Fruit fly (Drosophila melanogaster): ENCODE measurements around the gene CG11537.

Gene CG11537

DNA sequence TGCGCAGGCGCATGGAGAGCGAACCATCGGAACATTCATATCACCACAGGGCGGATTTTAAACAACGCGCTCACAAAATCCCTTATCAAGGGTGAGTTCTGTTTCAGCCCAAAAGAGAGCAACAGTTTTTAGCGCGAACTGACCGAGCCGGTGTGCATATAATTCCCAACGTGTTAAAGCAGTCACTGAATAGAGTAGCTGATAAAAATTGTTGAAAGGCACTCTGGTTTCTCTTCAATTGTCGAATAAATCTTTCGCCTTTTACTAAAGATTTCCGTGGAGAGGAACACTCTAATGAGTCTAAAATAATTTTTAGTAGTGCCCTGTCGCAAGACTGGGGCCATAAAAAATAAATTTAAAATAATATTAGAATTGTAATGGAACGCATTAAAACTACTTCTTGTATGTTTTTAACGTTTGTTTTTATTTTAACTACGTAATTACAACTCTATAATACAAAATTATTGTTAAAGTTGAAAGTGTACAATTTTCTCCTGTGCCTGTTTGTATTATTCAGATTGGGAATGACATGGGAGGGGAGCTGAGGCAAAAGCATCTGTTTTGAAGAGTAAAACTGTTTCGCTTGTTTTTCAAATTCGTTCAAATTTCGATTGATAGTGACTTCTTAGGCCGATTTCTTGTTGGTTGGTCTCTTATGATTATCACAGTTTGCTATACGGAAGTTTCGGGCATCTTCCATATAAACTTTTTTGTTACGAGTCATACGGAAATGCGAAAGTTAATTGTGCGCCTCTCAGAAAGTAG lies 52.5 kb downstream of the CG11537 start (continued):
- TF ChIP-seq hbn (GFP tag; IDR thresholded peaks at IDR 0.05; ENCODE audit: partially characterized antibody), result no peak
- TF ChIP-seq Hr3 (GFP tag; optimal IDR thresholded peaks at IDR 0.05), result peak; percentile 8
- peak; percentile 97 for TF ChIP-seq E2f2 (GFP tag; IDR thresholded peaks at IDR 0.05)
- TF ChIP-seq CG32532 (GFP tag; IDR thresholded peaks at IDR 0.05), result peak; percentile 51; the same call in 1 of the 2 replicates
- TF ChIP-seq zfh2 (GFP tag; optimal IDR thresholded peaks at IDR 0.05), result no peak
- TF ChIP-seq CG7963 (GFP tag; IDR thresholded peaks at IDR 0.05; ENCODE audit: partially characterized antibody), result no peak
- peak; percentile 54 for TF ChIP-seq CG2712 (tag; optimal IDR thresholded peaks at IDR 0.05)
- no peak for TF ChIP-seq org-1 (GFP tag; optimal IDR thresholded peaks at IDR 0.05)
- no peak for TF ChIP-seq CG9437 (GFP tag; optimal IDR thresholded peaks at IDR 0.05)
- TF ChIP-seq CG31224 (GFP tag; IDR thresholded peaks at IDR 0.05), result no peak
- TF ChIP-seq CG12391 (tag; optimal IDR thresholded peaks at IDR 0.05), result peak; percentile 38
- TF ChIP-seq NFAT (GFP tag; IDR thresholded peaks at IDR 0.05), result peak; percentile 52; the same call in 1 of the 2 replicates
- peak; percentile 49 for TF ChIP-seq H2.0 (GFP tag; IDR thresholded peaks at IDR 0.05)
- no peak for TF ChIP-seq sd (tag; optimal IDR thresholded peaks at IDR 0.05)
- peak; percentile 40 for TF ChIP-seq Asciz (GFP tag; optimal IDR thresholded peaks at IDR 0.05)
- peak; percentile 71 for TF ChIP-seq kni (GFP tag; optimal IDR thresholded peaks at IDR 0.05)
- peak; percentile 10 for TF ChIP-seq CG7556 (GFP tag; optimal IDR thresholded peaks at IDR 0.05)
- TF ChIP-seq jigr1 (GFP tag; IDR thresholded peaks at IDR 0.05), result peak; percentile 43; the same call in 1 of the 3 replicates

DNA sequence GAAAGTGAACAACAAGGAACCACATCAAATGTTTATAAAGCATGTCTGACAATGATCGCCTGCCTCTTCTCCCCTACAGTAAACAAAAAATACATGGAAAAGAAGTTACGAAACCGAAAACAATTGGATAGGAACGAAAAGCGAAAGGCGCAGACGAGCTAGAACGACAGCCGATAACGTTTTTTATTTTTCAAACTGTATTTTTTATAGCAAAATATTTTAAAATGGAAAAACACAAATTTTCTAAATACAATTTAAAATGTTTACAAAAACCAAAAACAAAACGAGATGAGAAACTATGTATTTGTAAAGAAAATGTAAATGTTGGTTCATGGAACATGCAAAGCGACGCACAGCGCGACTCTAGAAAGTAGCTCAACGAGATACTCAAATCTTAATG lies 54.2 kb downstream of the CG11537 start:
- TF ChIP-seq NC2α (GFP tag; optimal IDR thresholded peaks at IDR 0.05) (no peak), sens (GFP tag) (peak; percentile 59), ac (GFP tag; optimal IDR thresholded peaks at IDR 0.05) (no peak), CG10147 (GFP tag; optimal IDR thresholded peaks at IDR 0.05) (no peak)

DNA sequence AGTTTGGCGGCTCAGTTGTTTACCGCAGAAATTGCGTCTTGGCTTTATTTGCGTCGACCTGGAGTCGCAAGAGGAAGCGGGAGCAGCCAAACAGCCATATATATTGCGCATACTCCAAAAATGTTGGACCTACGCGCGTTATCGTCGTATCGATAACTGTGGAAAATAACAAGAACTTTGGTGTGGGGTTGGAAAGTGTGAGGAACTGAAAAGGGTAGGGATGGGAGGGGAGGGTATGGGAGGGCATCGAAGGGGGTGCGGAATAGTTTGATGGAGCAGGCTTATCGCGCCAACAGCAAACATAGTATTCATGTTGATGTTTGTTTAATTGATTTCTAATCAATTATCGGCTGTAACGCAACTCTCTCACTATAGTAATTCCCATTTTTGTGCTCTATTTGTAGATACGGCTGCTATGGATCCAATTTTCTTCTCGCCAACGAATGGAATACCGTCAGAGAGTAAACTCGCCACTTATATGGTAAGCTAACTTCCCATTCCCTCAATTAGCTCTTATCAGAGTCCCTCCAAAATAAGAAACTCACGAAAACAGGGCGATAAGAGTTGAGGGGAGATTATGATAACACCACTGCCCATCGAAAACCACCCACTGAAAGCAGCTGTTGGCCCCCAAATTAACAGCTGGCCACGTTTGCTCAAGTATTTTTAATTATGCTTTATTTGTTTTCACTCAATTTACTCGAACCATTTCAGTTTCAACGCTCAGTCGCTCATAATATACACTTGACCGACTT lies 59.8 kb downstream of the CG11537 start:
- TF ChIP-seq CG2712 (tag; optimal IDR thresholded peaks at IDR 0.05) (peak; percentile 24), luna (GFP tag; optimal IDR thresholded peaks at IDR 0.05) (no peak), lilli (GFP tag; optimal IDR thresholded peaks at IDR 0.05) (no peak), CG10543 (GFP tag; optimal IDR thresholded peaks at IDR 0.05) (peak; percentile 89), CG14667 (GFP tag; IDR thresholded peaks at IDR 0.05) (no peak), CG9727 (GFP tag; optimal IDR thresholded peaks at IDR 0.05) (peak; percentile 77), ems (GFP tag; optimal IDR thresholded peaks at IDR 0.05) (no peak), Jarid2 (GFP tag; optimal IDR thresholded peaks at IDR 0.05) (peak; percentile 56), CG1832 (GFP tag; optimal IDR thresholded peaks at IDR 0.05) (no peak), CG34422 (GFP tag; IDR thresholded peaks at IDR 0.05) (peak; percentile 36; the same call in 1 of the 3 replicates), Poxn (GFP tag; IDR thresholded peaks at IDR 0.05) (no peak), CG17568 (GFP tag; optimal IDR thresholded peaks at IDR 0.05) (peak; percentile 42), CG2199 (GFP tag; IDR thresholded peaks at IDR 0.05) (peak; percentile 91; the same call in 2 of the 3 replicates), CG30431 (GFP tag; optimal IDR thresholded peaks at IDR 0.05) (peak; percentile 25), chif (GFP tag; optimal IDR thresholded peaks at IDR 0.05) (peak; percentile 13 to 28), CG34376 (GFP tag; optimal IDR thresholded peaks at IDR 0.05) (peak; percentile 95), dm (GFP tag; optimal IDR thresholded peaks at IDR 0.05) (peak; percentile 11), C15 (GFP tag; IDR thresholded peaks at IDR 0.05) (no peak), psq (GFP tag; optimal IDR thresholded peaks at IDR 0.05) (peak; percentile 11), CG3407 (GFP tag; optimal IDR thresholded peaks at IDR 0.05) (peak; percentile 69), CG13123 (GFP tag; optimal IDR thresholded peaks at IDR 0.05) (peak; percentile 39), CG14965 (GFP tag; optimal IDR thresholded peaks at IDR 0.05; ENCODE audit: borderline replicate concordance) (no peak), Lhr (GFP tag; optimal IDR thresholded peaks at IDR 0.05) (peak; percentile 39), CG1647 (GFP tag; optimal IDR thresholded peaks at IDR 0.05) (no peak), Oli (tag; optimal IDR thresholded peaks at IDR 0.05) (no peak)

Data from whole organism, embryonic.